Worm (Caenorhabditis elegans) whole organism, mixed stage, embryonic: ENCODE measurements around the gene pho-6.

Experiments used
- M03D4.4 ChIP-seq: sonication (generic microtip); optimal IDR thresholded peaks from 2 replicates; lab custom pipeline; 2017; ENCODE audit warnings: mild to moderate bottlenecking, missing genetic modification characterization, missing compliant biosample characterization
- bed-3 ChIP-seq: fragments of 200-800 bp; sonication (Bioruptor generic); optimal IDR thresholded peaks from 3 replicates; lab custom pipeline; 2018; ENCODE audit warnings: mild to moderate bottlenecking, missing genetic modification characterization, moderate library complexity, missing compliant biosample characterization
- blmp-1 ChIP-seq: fragments of 150-350 bp; optimal IDR thresholded peaks from 2 replicates; lab custom pipeline; 2014; ENCODE audit warnings: missing biosample characterization, missing genetic modification characterization
- ceh-39 ChIP-seq: fragments of 150-350 bp; optimal IDR thresholded peaks from 2 replicates; lab custom pipeline; 2014; ENCODE audit warnings: missing biosample characterization, missing genetic modification characterization
- ceh-43 ChIP-seq: fragments of 200-800 bp; sonication (Bioruptor generic); optimal IDR thresholded peaks from 2 replicates; lab custom pipeline; 2018; ENCODE audit warnings: mild to moderate bottlenecking, missing genetic modification characterization, moderate library complexity, missing compliant biosample characterization
- ceh-83 ChIP-seq: fragments of 200-800 bp; sonication (Bioruptor generic); optimal IDR thresholded peaks from 2 replicates; lab custom pipeline; 2018; ENCODE audit warnings: mild to moderate bottlenecking, missing genetic modification characterization, missing compliant biosample characterization
- ces-1 ChIP-seq: fragments of 150-350 bp; optimal IDR thresholded peaks from 2 replicates; lab custom pipeline; 2014; ENCODE audit warnings: missing biosample characterization, missing genetic modification reagents, missing genetic modification characterization
- cnd-1 ChIP-seq: fragments of 200-800 bp; sonication (Bioruptor generic); optimal IDR thresholded peaks from 2 replicates; lab custom pipeline; 2018; ENCODE audit warnings: mild to moderate bottlenecking, missing genetic modification characterization, missing compliant biosample characterization
- elt-1 ChIP-seq: sonication (generic microtip); optimal IDR thresholded peaks from 2 replicates; lab custom pipeline; 2017; ENCODE audit warnings: missing genetic modification characterization, mild to moderate bottlenecking, missing compliant biosample characterization, antibody characterized with exemption, moderate library complexity, borderline replicate concordance; ENCODE audit not compliant: insufficient read depth
- elt-3 ChIP-seq: fragments of 150-350 bp; optimal IDR thresholded peaks from 2 replicates; lab custom pipeline; 2014; ENCODE audit warnings: missing biosample characterization, missing genetic modification characterization
- flh-1 ChIP-seq: fragments of 200-800 bp; sonication (Bioruptor generic); optimal IDR thresholded peaks from 2 replicates; lab custom pipeline; 2018; ENCODE audit warnings: mild to moderate bottlenecking, missing genetic modification characterization, moderate library complexity, missing compliant biosample characterization
- ham-2 ChIP-seq: fragments of 200-800 bp; sonication (Bioruptor generic); optimal IDR thresholded peaks from 2 replicates; lab custom pipeline; 2018; ENCODE audit warnings: mild to moderate bottlenecking, missing genetic modification characterization, missing compliant biosample characterization
- hlh-1 ChIP-seq: fragments of 150-350 bp; optimal IDR thresholded peaks from 2 replicates; lab custom pipeline; 2014; ENCODE audit warnings: missing biosample characterization, missing genetic modification reagents, missing genetic modification characterization
- lin-13 ChIP-seq: fragments of 150-350 bp; optimal IDR thresholded peaks from 2 replicates; lab custom pipeline; 2014; ENCODE audit warnings: missing biosample characterization, missing genetic modification characterization
- lin-32 ChIP-seq: fragments of 200-800 bp; sonication (Bioruptor generic); optimal IDR thresholded peaks from 2 replicates; lab custom pipeline; 2018; ENCODE audit warnings: mild to moderate bottlenecking, missing genetic modification characterization, missing compliant biosample characterization
- lsy-2 ChIP-seq: fragments of 150-350 bp; optimal IDR thresholded peaks from 2 replicates; lab custom pipeline; 2014; ENCODE audit warnings: missing biosample characterization, missing genetic modification characterization
- mls-2 ChIP-seq: sonication (generic microtip); optimal IDR thresholded peaks from 2 replicates; lab custom pipeline; 2016; ENCODE audit warnings: mild to moderate bottlenecking, missing genetic modification characterization, moderate library complexity, missing compliant biosample characterization
- nhr-12 ChIP-seq: fragments of 150-350 bp; optimal IDR thresholded peaks from 2 replicates; lab custom pipeline; 2014; ENCODE audit warnings: missing biosample characterization, missing genetic modification characterization
- nhr-2 ChIP-seq: fragments of 150-350 bp; optimal IDR thresholded peaks from 2 replicates; lab custom pipeline; 2014; ENCODE audit warnings: missing biosample characterization, missing genetic modification characterization
- nhr-237 ChIP-seq: fragments of 150-350 bp; optimal IDR thresholded peaks from 2 replicates; lab custom pipeline; 2014; ENCODE audit warnings: missing biosample characterization, missing genetic modification characterization
- nhr-28 ChIP-seq: fragments of 150-350 bp; optimal IDR thresholded peaks from 2 replicates; lab custom pipeline; 2014; ENCODE audit warnings: missing biosample characterization, missing genetic modification characterization
- nhr-76 ChIP-seq: sonication (generic microtip); optimal IDR thresholded peaks from 2 replicates; lab custom pipeline; 2017; ENCODE audit warnings: missing biosample characterization, missing genetic modification characterization
- sem-2 ChIP-seq: fragments of 200-800 bp; sonication (Bioruptor generic); optimal IDR thresholded peaks from 2 replicates; lab custom pipeline; 2018; ENCODE audit warnings: mild to moderate bottlenecking, missing genetic modification characterization, missing compliant biosample characterization
- sptf-1 ChIP-seq: sonication (generic microtip); optimal IDR thresholded peaks from 2 replicates; lab custom pipeline; 2017; ENCODE audit warnings: mild to moderate bottlenecking, missing genetic modification characterization, moderate library complexity, missing compliant biosample characterization
- tbx-8 ChIP-seq: fragments of 200-800 bp; sonication (Bioruptor generic); optimal IDR thresholded peaks from 2 replicates; lab custom pipeline; 2018; ENCODE audit warnings: mild to moderate bottlenecking, missing genetic modification characterization, moderate library complexity, missing compliant biosample characterization
- unc-120 ChIP-seq: sonication (generic microtip); optimal IDR thresholded peaks from 2 replicates; lab custom pipeline; 2017; ENCODE audit warnings: missing genetic modification characterization, missing compliant biosample characterization; ENCODE audit not compliant: poor library complexity, severe bottlenecking
- unc-39 ChIP-seq: fragments of 150-350 bp; optimal IDR thresholded peaks from 2 replicates; lab custom pipeline; 2014; ENCODE audit warnings: missing biosample characterization, missing genetic modification characterization
- unc-62 ChIP-seq: fragments of 150-350 bp; optimal IDR thresholded peaks from 2 replicates; lab custom pipeline; 2014; ENCODE audit warnings: missing biosample characterization, missing genetic modification reagents, missing genetic modification characterization
- zip-8 ChIP-seq: fragments of 150-350 bp; optimal IDR thresholded peaks from 2 replicates; lab custom pipeline; 2014; ENCODE audit warnings: missing biosample characterization, missing genetic modification characterization
- ztf-11 ChIP-seq: fragments of 150-350 bp; optimal IDR thresholded peaks from 2 replicates; lab custom pipeline; 2014; ENCODE audit warnings: missing biosample characterization, missing genetic modification characterization

pho-6 gene

ce11 chrV:8384809-8385208 lies 9.4 kb downstream of the pho-6 start:
- TF ChIP-seq ceh-39 (no peak), lsy-2 (tag; lab: Kevin White, UChicago) (no peak), zip-8 (tag; lab: Kevin White, UChicago) (peak; percentile 22)

DNA sequence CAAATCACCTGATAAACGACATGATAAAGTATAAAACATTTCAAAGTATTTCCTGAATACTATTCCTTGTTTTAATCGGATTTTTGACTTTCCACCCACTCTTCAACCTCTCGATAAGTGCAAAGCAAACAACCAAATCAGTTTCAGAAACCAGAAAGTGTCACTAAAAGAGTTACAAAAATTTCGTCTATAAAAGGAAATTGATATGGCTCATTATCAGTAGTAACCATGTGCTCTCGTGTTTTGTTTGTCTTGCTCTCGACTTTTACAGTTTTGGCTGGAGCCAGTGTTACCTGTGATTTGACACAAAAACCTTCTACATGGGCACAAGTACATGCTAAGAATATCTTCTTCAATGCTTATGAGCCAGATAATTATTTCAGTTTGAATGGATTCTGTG lies 10.5 kb downstream of the pho-6 start, which contains the start of gene F52E1.14:
Gene F52E1.14, plus strand, starts transcription at position 207 of the 400 bp plus-strand sequence.
- TF ChIP-seq zip-8 (tag; lab: Kevin White, UChicago) (no peak), elt-3 (no peak)

DNA sequence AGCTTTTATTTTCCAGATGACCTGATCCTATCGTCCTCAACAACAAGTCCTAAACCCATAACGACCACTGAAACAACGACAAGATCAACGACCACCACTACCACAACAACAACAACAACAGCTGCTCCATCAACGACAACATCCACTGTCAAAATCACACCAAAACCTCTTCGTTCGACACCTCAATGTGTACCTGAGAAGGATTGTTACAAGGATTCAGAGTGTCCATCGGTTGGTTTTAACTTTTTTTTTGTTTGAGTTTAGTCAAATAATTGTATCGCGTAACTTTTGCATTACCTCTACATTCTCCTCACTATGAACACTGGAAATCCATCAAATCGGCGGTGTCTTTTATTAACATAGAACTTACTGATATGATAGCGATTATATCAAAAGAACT lies 14.2 kb downstream of the pho-6 start:
- TF ChIP-seq blmp-1 (no peak), mls-2 (tag; lab: Kevin White, UChicago) (no peak), nhr-237 (tag; lab: Kevin White, UChicago) (no peak), nhr-12 (tag; lab: Kevin White, UChicago) (no peak), unc-120 (tag; lab: Kevin White, UChicago) (no peak), elt-1 (no peak), lsy-2 (tag; lab: Kevin White, UChicago) (no peak), ztf-11 (tag; lab: Kevin White, UChicago) (no peak), bed-3 (GFP tag; lab: Kevin White, UChicago) (no peak), sem-2 (GFP tag; lab: Kevin White, UChicago) (no peak), lin-13 (tag; lab: Kevin White, UChicago) (no peak), ces-1 (GFP tag; lab: Kevin White, UChicago) (no peak)

- no peak for TF ChIP-seq lsy-2 (tag; lab: Kevin White, UChicago)
- no peak for TF ChIP-seq cnd-1 (tag; lab: Kevin White, UChicago)
- no peak for TF ChIP-seq ham-2 (GFP tag; lab: Kevin White, UChicago)
- TF ChIP-seq ceh-39 = no peak
- TF ChIP-seq flh-1 (GFP tag; lab: Kevin White, UChicago) = no peak
- no peak for TF ChIP-seq zip-8 (tag; lab: Kevin White, UChicago)
- TF ChIP-seq ceh-43 (GFP tag; lab: Kevin White, UChicago) = no peak
- TF ChIP-seq sem-2 (GFP tag; lab: Kevin White, UChicago) = no peak
- no peak for TF ChIP-seq ztf-11 (tag; lab: Kevin White, UChicago)
Observed at ce11 chrV:8379206-8379605, 15.1 kb downstream of the pho-6 start, which contains the start of gene F52E1.5. TSS of gene F52E1.5 (plus strand) at chrV:8379506.

DNA sequence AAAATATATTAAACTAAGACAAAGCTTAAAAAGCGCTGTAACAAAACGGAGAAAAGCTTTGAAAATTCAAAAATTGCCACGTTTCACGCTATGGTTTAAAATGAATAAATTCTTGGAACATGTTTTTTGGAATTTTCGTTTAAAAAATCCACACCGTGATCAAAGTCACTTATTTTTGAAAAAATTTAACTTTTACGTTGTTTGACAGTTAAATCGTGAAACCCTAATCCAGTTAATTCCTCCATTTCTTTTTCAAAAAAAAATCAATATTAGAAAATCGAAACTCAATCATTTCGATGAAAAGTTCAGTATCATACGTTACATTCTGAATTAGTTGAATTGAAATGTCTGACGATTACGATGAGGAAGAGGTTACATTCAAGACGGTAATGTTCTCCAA lies 18.4 kb downstream of the pho-6 start, which contains the start of gene F38E1.3:
Gene F38E1.3, plus strand, starts transcription at position 301 of the 400 bp plus-strand sequence.
- TF ChIP-seq nhr-76 (tag; lab: Kevin White, UChicago) (no peak), nhr-12 (tag; lab: Kevin White, UChicago) (no peak), unc-39 (tag; lab: Kevin White, UChicago) (no peak), nhr-28 (no peak), flh-1 (GFP tag; lab: Kevin White, UChicago) (no peak), blmp-1 (no peak), nhr-2 (tag; lab: Kevin White, UChicago) (no peak), cnd-1 (tag; lab: Kevin White, UChicago) (no peak), unc-120 (tag; lab: Kevin White, UChicago) (no peak), lin-32 (GFP tag; lab: Kevin White, UChicago) (no peak), ztf-11 (tag; lab: Kevin White, UChicago) (no peak), ceh-83 (GFP tag; lab: Kevin White, UChicago) (no peak), M03D4.4 (tag; lab: Kevin White, UChicago) (no peak), elt-3 (no peak), mls-2 (tag; lab: Kevin White, UChicago) (no peak), lin-13 (tag; lab: Kevin White, UChicago) (no peak), lsy-2 (tag; lab: Kevin White, UChicago) (no peak), unc-62 (GFP tag; lab: Kevin White, UChicago) (no peak)

DNA sequence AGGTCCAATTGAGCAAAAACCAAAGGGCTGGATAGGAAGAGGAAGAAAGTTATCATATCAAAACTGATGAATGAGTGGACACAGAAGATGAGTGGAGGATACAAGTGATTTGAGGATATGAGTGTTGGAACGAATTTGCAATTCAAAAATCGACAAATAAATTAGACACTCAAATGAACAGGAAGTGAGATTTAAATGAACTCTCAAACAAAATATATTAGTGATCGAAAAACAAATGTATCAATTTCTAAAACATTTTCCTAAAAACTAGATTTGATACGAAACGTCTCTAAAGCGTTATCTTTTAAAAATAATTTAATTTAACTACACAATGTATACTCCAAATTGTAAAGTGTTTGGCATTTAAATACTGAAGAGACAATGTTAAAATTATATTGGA lies 18.8 kb downstream of the pho-6 start, which contains the start of gene F38E1.10:
Gene F38E1.10, minus strand, starts transcription at position 101 of the 400 bp plus-strand sequence.
- no peak for TF ChIP-seq ces-1 (GFP tag; lab: Kevin White, UChicago)
- TF ChIP-seq elt-1 = no peak
- no peak for TF ChIP-seq sptf-1 (tag; lab: Kevin White, UChicago)
- TF ChIP-seq nhr-12 (tag; lab: Kevin White, UChicago) = no peak
- no peak for TF ChIP-seq tbx-8 (GFP tag; lab: Kevin White, UChicago)
- no peak for TF ChIP-seq ceh-39
- no peak for TF ChIP-seq hlh-1 (tag; lab: Kevin White, UChicago)
- TF ChIP-seq cnd-1 (tag; lab: Kevin White, UChicago) = no peak
- no peak for TF ChIP-seq lin-32 (GFP tag; lab: Kevin White, UChicago)
- TF ChIP-seq unc-62 (GFP tag; lab: Kevin White, UChicago) = no peak
